Fruit fly (Drosophila melanogaster) whole organism, embryonic: ENCODE measurements around the gene CG17450.
A peak's percentile ranks its signal among the peaks of the same experiment; 100 is the strongest.

ENCODE experiments used
- Antp ChIP-seq: fragments of 200-800 bp; sonication (Bioruptor generic); optimal IDR thresholded peaks from 3 replicates; lab custom pipeline; 2016; ENCODE audit warnings: missing biosample characterization, missing genetic modification characterization
- B-H1 ChIP-seq: fragments of 200-800 bp; sonication (Bioruptor generic); IDR thresholded peaks from 3 replicates; pipeline ENCODE4 v1.3.6; 2022; ENCODE audit warnings: missing biosample characterization, missing genetic modification characterization
- CG11247 ChIP-seq: fragments of 200-800 bp; sonication (Bioruptor generic); IDR thresholded peaks from 2 replicates; pipeline ENCODE4 v1.3.6; 2022; ENCODE audit warnings: missing biosample characterization, missing genetic modification characterization
- CG11398 ChIP-seq: fragments of 200-800 bp; sonication (Bioruptor generic); optimal IDR thresholded peaks from 2 replicates; lab custom pipeline; 2016; ENCODE audit warnings: missing biosample characterization, missing genetic modification characterization
- CG11504 ChIP-seq: fragments of 200-800 bp; sonication (Bioruptor generic); optimal IDR thresholded peaks from 3 replicates; lab custom pipeline; 2019; ENCODE audit warnings: missing biosample characterization, mild to moderate bottlenecking, missing genetic modification characterization, moderate library complexity
- CG12299 ChIP-seq: fragments of 200-800 bp; sonication (Bioruptor generic); optimal IDR thresholded peaks from 2 replicates; lab custom pipeline; 2018; ENCODE audit warnings: missing biosample characterization, mild to moderate bottlenecking, missing genetic modification characterization
- CG12744 ChIP-seq: fragments of 200-800 bp; sonication (Bioruptor generic); optimal IDR thresholded peaks from 2 replicates; lab custom pipeline; 2016; ENCODE audit warnings: missing biosample characterization, missing genetic modification characterization
- CG12942 ChIP-seq: fragments of 200-800 bp; sonication (Bioruptor generic); optimal IDR thresholded peaks from 3 replicates; lab custom pipeline; 2016; ENCODE audit warnings: missing biosample characterization, missing genetic modification characterization
- CG13424 ChIP-seq: fragments of 200-800 bp; sonication (Bioruptor generic); optimal IDR thresholded peaks from 2 replicates; lab custom pipeline; 2019; ENCODE audit warnings: missing biosample characterization, mild to moderate bottlenecking, missing genetic modification characterization, moderate library complexity
- CG13624 ChIP-seq: fragments of 200-800 bp; sonication (Bioruptor generic); optimal IDR thresholded peaks from 2 replicates; lab custom pipeline; 2016; ENCODE audit warnings: missing biosample characterization, missing genetic modification characterization
- CG16815 ChIP-seq: fragments of 200-800 bp; sonication (Bioruptor generic); optimal IDR thresholded peaks from 3 replicates; lab custom pipeline; 2017; ENCODE audit warnings: missing biosample characterization, mild to moderate bottlenecking, missing genetic modification characterization
- CG17829 ChIP-seq: fragments of 200-800 bp; optimal IDR thresholded peaks from 2 replicates; lab custom pipeline; 2019; ENCODE audit warnings: missing biosample characterization, mild to moderate bottlenecking, missing genetic modification characterization, moderate library complexity
- CG18262 ChIP-seq: fragments of 200-800 bp; optimal IDR thresholded peaks from 3 replicates; lab custom pipeline; 2019; ENCODE audit warnings: missing biosample characterization, mild to moderate bottlenecking, missing genetic modification characterization, moderate library complexity
- CG2875 ChIP-seq: fragments of 200-800 bp; sonication (Bioruptor generic); optimal IDR thresholded peaks from 2 replicates; lab custom pipeline; 2017; ENCODE audit warnings: missing biosample characterization, mild to moderate bottlenecking, missing genetic modification characterization, missing genetic modification reagents
- CG33557 ChIP-seq: fragments of 200-800 bp; sonication (Bioruptor generic); optimal IDR thresholded peaks from 2 replicates; lab custom pipeline; 2019; ENCODE audit warnings: missing biosample characterization, mild to moderate bottlenecking, missing genetic modification characterization, moderate library complexity
- CG3726 ChIP-seq: fragments of 200-800 bp; sonication (Bioruptor generic); IDR thresholded peaks from 3 replicates; pipeline ENCODE4, ENCODE4 v1.3.6; 2022; ENCODE audit warnings: missing biosample characterization, missing genetic modification characterization
- CG5180 ChIP-seq: fragments of 200-800 bp; sonication (Bioruptor generic); optimal IDR thresholded peaks from 3 replicates; lab custom pipeline; 2017; ENCODE audit warnings: missing biosample characterization, missing genetic modification characterization, mild to moderate bottlenecking, moderate library complexity, missing genetic modification reagents
- CG6683 ChIP-seq: fragments of 200-800 bp; sonication (Bioruptor generic); optimal IDR thresholded peaks from 2 replicates; lab custom pipeline; 2017; ENCODE audit warnings: missing biosample characterization, mild to moderate bottlenecking, missing genetic modification characterization, missing genetic modification reagents
- CG6765 ChIP-seq: fragments of 200-800 bp; sonication (Bioruptor generic); optimal IDR thresholded peaks from 3 replicates; lab custom pipeline; 2017; ENCODE audit warnings: missing biosample characterization, mild to moderate bottlenecking, missing genetic modification characterization
- CG7357 ChIP-seq: fragments of 200-800 bp; sonication (Bioruptor generic); IDR thresholded peaks from 3 replicates; pipeline ENCODE4 v1.3.6; 2022; ENCODE audit warnings: missing biosample characterization, missing genetic modification characterization
- CG7372 ChIP-seq: fragments of 200-800 bp; sonication (Bioruptor generic); IDR thresholded peaks from 2 replicates; pipeline ENCODE4 v1.3.6; 2022; ENCODE audit warnings: missing biosample characterization, missing genetic modification characterization
- CG7839 ChIP-seq: fragments of 200-800 bp; sonication (Bioruptor generic); optimal IDR thresholded peaks from 3 replicates; lab custom pipeline; 2018; ENCODE audit warnings: missing biosample characterization, mild to moderate bottlenecking, missing genetic modification characterization, moderate library complexity
- CG8924 ChIP-seq: fragments of 200-800 bp; optimal IDR thresholded peaks from 3 replicates; lab custom pipeline; 2019; ENCODE audit warnings: missing biosample characterization, mild to moderate bottlenecking, missing genetic modification characterization, moderate library complexity
- CG9437 ChIP-seq: fragments of 200-800 bp; sonication (Bioruptor generic); optimal IDR thresholded peaks from 2 replicates; lab custom pipeline; 2018; ENCODE audit warnings: missing biosample characterization, mild to moderate bottlenecking, missing genetic modification characterization
- CG9817 ChIP-seq: fragments of 200-800 bp; sonication (Bioruptor generic); optimal IDR thresholded peaks from 2 replicates; lab custom pipeline; 2018; ENCODE audit warnings: missing biosample characterization, mild to moderate bottlenecking, missing genetic modification characterization, moderate library complexity
- D ChIP-seq, 2 experiments: fragments of 200-800 bp in 1 of 2; fragments of >200 bp in 1 of 2; sonication (Bioruptor generic) in 1 of 2; optimal IDR thresholded peaks; 2 replicates in 1 of 2; 3 replicates in 1 of 2; lab custom pipeline; 2017; ENCODE audit warnings: mild to moderate bottlenecking in 1 of 2, missing biosample characterization in 1 of 2, missing genetic modification characterization in 1 of 2, missing genetic modification reagents in 1 of 2
- ERR ChIP-seq: fragments of 200-800 bp; sonication (Bioruptor generic); optimal IDR thresholded peaks from 2 replicates; lab custom pipeline; 2016; ENCODE audit warnings: missing biosample characterization, missing genetic modification characterization
- Elba2 ChIP-seq: fragments of 200-800 bp; sonication (Bioruptor generic); optimal IDR thresholded peaks from 3 replicates; lab custom pipeline; 2016; ENCODE audit warnings: missing biosample characterization, missing genetic modification characterization
- Gsc ChIP-seq: fragments of 200-800 bp; sonication (Bioruptor generic); IDR thresholded peaks from 2 replicates; pipeline ENCODE4 v1.3.6; 2022; ENCODE audit warnings: missing biosample characterization, missing genetic modification characterization
- Gug ChIP-seq: fragments of 200-800 bp; sonication (Bioruptor generic); IDR thresholded peaks from 4 replicates; pipeline ENCODE4 v1.3.6; 2022; ENCODE audit warnings: missing biosample characterization, missing genetic modification characterization
- Hr3 ChIP-seq: fragments of 200-800 bp; sonication (Bioruptor generic); optimal IDR thresholded peaks from 3 replicates; lab custom pipeline; 2016; ENCODE audit warnings: missing biosample characterization, missing genetic modification characterization
- Hr78 ChIP-seq, 2 experiments: fragments of 200-800 bp in 1 of 2; fragments of >200 bp in 1 of 2; sonication (Bioruptor generic) in 1 of 2; optimal IDR thresholded peaks; 2 replicates each; lab custom pipeline; 2017 to 2019; ENCODE audit warnings: missing biosample characterization in 2 of 2, missing genetic modification characterization in 2 of 2, mild to moderate bottlenecking in 1 of 2, moderate library complexity in 1 of 2
- Pdp1 ChIP-seq, 2 experiments: fragments of 200-800 bp; sonication (Bioruptor generic); optimal IDR thresholded peaks; 3 replicates each; lab custom pipeline; 2016; ENCODE audit warnings: missing biosample characterization in 2 of 2, missing genetic modification characterization in 2 of 2, mild to moderate bottlenecking in 1 of 2, moderate library complexity in 1 of 2
- Rx ChIP-seq: fragments of 200-800 bp; sonication (Bioruptor generic); IDR thresholded peaks from 2 replicates; pipeline ENCODE4 v1.3.6; 2022; ENCODE audit warnings: missing biosample characterization, missing genetic modification characterization
- Six4 ChIP-seq: fragments of 200-800 bp; sonication (Bioruptor generic); optimal IDR thresholded peaks from 2 replicates; lab custom pipeline; 2016; ENCODE audit warnings: missing biosample characterization, missing genetic modification characterization
- Sry-δ ChIP-seq: fragments of 200-800 bp; sonication (Bioruptor generic); optimal IDR thresholded peaks from 2 replicates; lab custom pipeline; 2016; ENCODE audit warnings: missing biosample characterization, missing genetic modification characterization
- ac ChIP-seq: fragments of 200-800 bp; sonication (Bioruptor generic); optimal IDR thresholded peaks from 3 replicates; lab custom pipeline; 2017; ENCODE audit warnings: missing biosample characterization, mild to moderate bottlenecking, missing genetic modification characterization
- ase ChIP-seq: fragments of 200-800 bp; sonication (Bioruptor generic); IDR thresholded peaks from 3 replicates; pipeline ENCODE4 v1.3.6; 2022; ENCODE audit warnings: missing biosample characterization, missing genetic modification characterization
- az2 ChIP-seq: fragments of 200-800 bp; sonication (Bioruptor generic); optimal IDR thresholded peaks from 3 replicates; lab custom pipeline; 2016; ENCODE audit warnings: missing biosample characterization, missing genetic modification characterization
- btn ChIP-seq: fragments of 200-800 bp; sonication (Bioruptor generic); optimal IDR thresholded peaks from 2 replicates; lab custom pipeline; 2016; ENCODE audit warnings: missing biosample characterization, missing genetic modification characterization
- cas ChIP-seq: fragments of 200-800 bp; sonication (Bioruptor generic); IDR thresholded peaks from 2 replicates; pipeline ENCODE4 v1.3.6; 2022; ENCODE audit warnings: missing biosample characterization, missing genetic modification characterization
- da ChIP-seq: fragments of 200-800 bp; sonication (Bioruptor generic); optimal IDR thresholded peaks from 2 replicates; lab custom pipeline; 2016; ENCODE audit warnings: missing biosample characterization, missing genetic modification characterization
- dan ChIP-seq: fragments of 200-800 bp; sonication (Bioruptor generic); IDR thresholded peaks from 2 replicates; pipeline ENCODE4 v1.3.6; 2022; ENCODE audit warnings: missing biosample characterization, missing genetic modification characterization
- dpn ChIP-seq, 2 experiments: fragments of 200-800 bp; sonication (Bioruptor generic); optimal IDR thresholded peaks; 3 replicates each; lab custom pipeline; 2016; ENCODE audit warnings: missing biosample characterization in 2 of 2, missing genetic modification characterization in 2 of 2
- esg ChIP-seq: fragments of 200-800 bp; sonication (Bioruptor generic); conservative IDR thresholded peaks from 2 replicates; pipeline ENCODE4 v1.3.6; 2022; ENCODE audit warnings: missing biosample characterization, missing genetic modification characterization
- fd64A ChIP-seq: fragments of 200-800 bp; sonication (Bioruptor generic); optimal IDR thresholded peaks from 3 replicates; lab custom pipeline; 2018; ENCODE audit warnings: missing biosample characterization, mild to moderate bottlenecking, missing genetic modification characterization
- ham ChIP-seq: fragments of 200-800 bp; sonication (Bioruptor generic); IDR thresholded peaks from 2 replicates; pipeline ENCODE4 v1.3.6; 2022; ENCODE audit warnings: missing biosample characterization, missing genetic modification characterization
- hbn ChIP-seq: fragments of 200-800 bp; sonication (Bioruptor generic); IDR thresholded peaks from 2 replicates; pipeline ENCODE4 v1.3.6; 2022; ENCODE audit warnings: missing biosample characterization, missing genetic modification characterization; ENCODE audit not compliant: partially characterized antibody
- p53 ChIP-seq: fragments of 200-800 bp; sonication (Bioruptor generic); optimal IDR thresholded peaks from 2 replicates; lab custom pipeline; 2016; ENCODE audit warnings: missing biosample characterization, missing genetic modification characterization
- rib ChIP-seq: fragments of 200-800 bp; sonication (Bioruptor generic); IDR thresholded peaks from 2 replicates; pipeline ENCODE4 v1.3.6; 2022; ENCODE audit warnings: missing biosample characterization, missing genetic modification characterization
- slou ChIP-seq: fragments of 200-800 bp; sonication (Bioruptor generic); optimal IDR thresholded peaks from 3 replicates; lab custom pipeline; 2016; ENCODE audit warnings: missing biosample characterization, missing genetic modification characterization

The CG17450 gene

DNA sequence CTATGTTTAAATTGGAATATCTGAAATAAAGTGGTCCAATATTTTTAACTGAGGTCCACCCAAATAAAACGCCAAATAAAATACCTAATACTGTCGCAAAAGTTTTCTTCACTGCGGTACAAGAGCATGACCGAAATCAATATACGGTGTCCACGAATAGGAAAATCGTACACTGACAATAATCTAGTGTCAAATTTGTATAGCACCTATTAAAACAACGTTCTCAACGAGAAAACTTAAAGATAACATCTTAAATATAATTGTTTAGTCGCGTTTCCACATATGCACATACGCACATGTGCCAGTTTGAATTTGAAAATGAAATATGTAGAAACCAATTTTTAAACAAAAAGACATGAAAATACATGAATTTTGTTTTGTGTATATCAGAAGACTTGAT, 22.7 kb upstream of the CG17450 start (continued):
- TF ChIP-seq az2 (GFP tag; lab: Kevin White, UChicago) (peak; percentile 70), Elba2 (GFP tag; lab: Kevin White, UChicago) (no peak), CG6683 (peak; percentile 23), CG17829 (tag; lab: Kevin White, UChicago) (peak; percentile 78), ase (GFP tag; lab: Robert Waterston, UW) (no peak), CG18262 (peak; percentile 82), CG9437 (GFP tag; lab: Kevin White, UChicago) (peak; percentile 49), CG13624 (peak; percentile 45), Pdp1 (GFP tag; optimal IDR thresholded peaks at IDR 0.05; lab: Kevin White, UChicago) (peak; percentile 60 to 61), dan (GFP tag; lab: Robert Waterston, UW) (no peak), ERR (GFP tag; lab: Kevin White, UChicago) (no peak), esg (GFP tag; lab: Robert Waterston, UW) (peak; percentile 59), slou (GFP tag; lab: Kevin White, UChicago) (no peak), CG2875 (GFP tag; lab: Kevin White, UChicago) (peak; percentile 73), Sry-δ (GFP tag; lab: Kevin White, UChicago) (peak; percentile 16), CG3726 (GFP tag; lab: Robert Waterston, UW) (no peak), CG11504 (tag; lab: Kevin White, UChicago) (peak; percentile 79), Hr3 (GFP tag; lab: Kevin White, UChicago) (peak; percentile 63), CG9817 (tag; lab: Kevin White, UChicago) (peak; percentile 56), fd64A (GFP tag; lab: Kevin White, UChicago) (no peak), CG11398 (GFP tag; lab: Kevin White, UChicago) (no peak), Six4 (peak; percentile 65), hbn (GFP tag; lab: Robert Waterston, UW) (no peak), Rx (GFP tag; lab: Robert Waterston, UW) (no peak), btn (peak; percentile 55), Gsc (GFP tag; lab: Robert Waterston, UW) (no peak), CG12942 (GFP tag; lab: Kevin White, UChicago) (peak; percentile 48), da (GFP tag; lab: Kevin White, UChicago) (no peak), CG33557 (GFP tag; lab: Kevin White, UChicago) (peak; percentile 74), CG7357 (GFP tag; lab: Robert Waterston, UW) (no peak), ham (GFP tag; lab: Robert Waterston, UW) (no peak), dpn (GFP tag; optimal IDR thresholded peaks at IDR 0.05; lab: Kevin White, UChicago) (peak; percentile 51 to 59), cas (GFP tag; lab: Robert Waterston, UW) (no peak), Hr78 (GFP tag; optimal IDR thresholded peaks at IDR 0.05; lab: Kevin White, UChicago) (peak in 1 of 2 experiments; percentile 15), D (optimal IDR thresholded peaks at IDR 0.05; lab: Kevin White, UChicago) (no peak), D (GFP tag; optimal IDR thresholded peaks at IDR 0.05; lab: Kevin White, UChicago) (peak; percentile 75), CG13424 (tag; lab: Kevin White, UChicago) (peak; percentile 81), CG11247 (GFP tag; lab: Robert Waterston, UW) (no peak), CG7839 (tag; lab: Kevin White, UChicago) (peak; percentile 70), CG12299 (tag; lab: Kevin White, UChicago) (peak; percentile 62), CG6765 (no peak), CG5180 (GFP tag; lab: Kevin White, UChicago) (peak; percentile 41), CG8924 (peak; percentile 73), CG12744 (peak; percentile 55), ac (GFP tag; lab: Kevin White, UChicago) (peak; percentile 9), Antp (GFP tag; lab: Kevin White, UChicago) (peak; percentile 49), p53 (GFP tag; lab: Kevin White, UChicago) (peak; percentile 26), rib (GFP tag; lab: Robert Waterston, UW) (no peak), CG16815 (GFP tag; lab: Kevin White, UChicago) (peak; percentile 44), Gug (GFP tag; lab: Robert Waterston, UW) (peak; percentile 34; the same call in 1 of the 4 replicates), CG7372 (no peak), B-H1 (GFP tag; lab: Robert Waterston, UW) (no peak)
